Comparison of ENCODE assay signal across 3 worm cellular contexts in the genomic region with DNA sequence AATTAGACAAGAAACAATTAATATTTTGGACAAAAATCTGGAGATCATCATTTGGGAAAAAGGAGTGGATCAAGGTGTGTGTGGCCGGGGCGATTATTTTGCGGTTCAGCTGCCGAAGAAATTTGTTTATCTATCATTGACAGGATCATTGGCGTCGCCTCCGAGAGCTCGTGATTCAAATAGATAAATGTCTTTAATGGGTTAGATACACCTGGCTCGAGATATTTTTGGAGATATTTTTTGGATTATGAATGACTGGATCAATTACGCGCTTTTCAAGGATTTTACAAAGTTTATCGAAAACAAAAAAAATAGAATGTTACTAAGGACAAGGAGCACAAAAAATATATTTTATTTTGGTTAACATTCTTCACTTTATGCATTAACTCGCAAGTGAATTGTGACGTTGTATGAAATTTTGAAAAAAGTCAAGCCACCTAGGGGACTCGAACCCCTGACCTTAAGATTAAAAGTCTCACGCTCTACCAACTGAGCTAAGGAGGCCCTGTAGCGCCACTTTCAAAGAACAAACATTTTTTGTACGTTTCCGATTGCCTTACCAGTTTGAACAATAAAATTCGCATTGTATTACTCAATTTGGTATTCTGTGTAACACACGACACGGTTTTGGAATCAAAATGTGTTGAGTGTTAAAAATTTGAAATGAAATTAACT.
A peak's percentile ranks its signal among the peaks of the same experiment; 100 is the strongest.
TF ChIP-seq lines count a peak whose summit lies in the region.

A gene (minus strand): TSS at position 51 of the 675 bp plus-strand sequence.

TF ChIP-seq in whole organism, L1 larva, 84 proteins besides CTCF, POLR2A, EP300 and RAD21 (continued from another document):
- TF ChIP-seq ama-1 (optimal IDR thresholded peaks at IDR 0.05; lab: Kevin White, UChicago), result no peak
- no peak for TF ChIP-seq C04F5.9 (tag; optimal IDR thresholded peaks at IDR 0.05; lab: Kevin White, UChicago)
- no peak for TF ChIP-seq hpl-2 (GFP tag; optimal IDR thresholded peaks at IDR 0.05; lab: Kevin White, UChicago)
- no peak for TF ChIP-seq efl-3 (GFP tag; optimal IDR thresholded peaks at IDR 0.05; lab: Kevin White, UChicago)
- no peak for TF ChIP-seq fkh-10 (GFP tag; optimal IDR thresholded peaks at IDR 0.05; lab: Kevin White, UChicago)

TF ChIP-seq in whole organism, L4 larva, 104 proteins besides CTCF, POLR2A, EP300 and RAD21 (continued from another document):
- TF ChIP-seq nhr-41 (GFP tag; IDR thresholded peaks at IDR 0.05; lab: Robert Waterston, UW), result peak; percentile 61; the same call in 1 of the 2 replicates
- TF ChIP-seq ZK337.2 (GFP tag; IDR thresholded peaks at IDR 0.05; lab: Robert Waterston, UW), result no peak
- 0 out of 4 replicates have a peak, but pooled peaks of 1 of the 2 experiments have one; percentile 33 for TF ChIP-seq madf-5 (GFP tag; IDR thresholded peaks at IDR 0.05; lab: Robert Waterston, UW)
- TF ChIP-seq mes-2 (tag; optimal IDR thresholded peaks at IDR 0.05; lab: Kevin White, UChicago; ENCODE audit: poor library complexity, severe bottlenecking), result peak; percentile 67
- no peak for TF ChIP-seq tra-1 (GFP tag; IDR thresholded peaks at IDR 0.05; lab: Robert Waterston, UW)
- no peak for TF ChIP-seq hif-1 (tag; optimal IDR thresholded peaks at IDR 0.05; lab: Kevin White, UChicago)
- no peak for TF ChIP-seq skn-1 (tag; optimal IDR thresholded peaks at IDR 0.05; lab: Kevin White, UChicago)
- TF ChIP-seq dmd-8 (GFP tag; IDR thresholded peaks at IDR 0.05; lab: Robert Waterston, UW), result no peak
- peak; percentile 63 for TF ChIP-seq nhr-6 (tag; optimal IDR thresholded peaks at IDR 0.05; lab: Kevin White, UChicago)
- TF ChIP-seq hlh-11 (tag; optimal IDR thresholded peaks at IDR 0.05; lab: Kevin White, UChicago), result peak; percentile 14
- TF ChIP-seq F26F4.8 (GFP tag; conservative IDR thresholded peaks at IDR 0.05; lab: Robert Waterston, UW), result no peak
- peak; percentile 11 for TF ChIP-seq duxl-1 (tag; optimal IDR thresholded peaks at IDR 0.05; lab: Kevin White, UChicago; ENCODE audit: poor library complexity)
- TF ChIP-seq nhr-111 (GFP tag; optimal IDR thresholded peaks at IDR 0.05; lab: Kevin White, UChicago), result no peak
- TF ChIP-seq mdt-29 (GFP tag; IDR thresholded peaks at IDR 0.05; lab: Robert Waterston, UW), result no peak
- peak; percentile 10 for TF ChIP-seq zip-2 (tag; optimal IDR thresholded peaks at IDR 0.05; lab: Kevin White, UChicago)
- TF ChIP-seq unc-130 (GFP tag; optimal IDR thresholded peaks at IDR 0.05; lab: Kevin White, UChicago), result peak; percentile 29
- no peak for TF ChIP-seq F10B5.3 (tag; optimal IDR thresholded peaks at IDR 0.05; lab: Kevin White, UChicago)
- TF ChIP-seq dve-1 (tag; optimal IDR thresholded peaks at IDR 0.05; lab: Kevin White, UChicago; ENCODE audit: insufficient read depth), result peak; percentile 54
- no peak for TF ChIP-seq egl-27 (tag; optimal IDR thresholded peaks at IDR 0.05; lab: Kevin White, UChicago)
- TF ChIP-seq snpc-1.2 (GFP tag; IDR thresholded peaks at IDR 0.05; lab: Robert Waterston, UW), result peak; percentile 84
- no peak for TF ChIP-seq ama-1 (optimal IDR thresholded peaks at IDR 0.05; lab: Kevin White, UChicago)
- no peak for TF ChIP-seq ceh-44 (GFP tag; IDR thresholded peaks at IDR 0.05; lab: Robert Waterston, UW)
- TF ChIP-seq Y105C5A.15 (GFP tag; IDR thresholded peaks at IDR 0.05; lab: Robert Waterston, UW), result no peak
- TF ChIP-seq ceh-20 (GFP tag; IDR thresholded peaks at IDR 0.05; lab: Robert Waterston, UW), result no peak
- peak; percentile 68; the same call in 1 of the 2 replicates for TF ChIP-seq pha-4 (GFP tag; IDR thresholded peaks at IDR 0.05; lab: Robert Waterston, UW)
- TF ChIP-seq pha-4 (tag; optimal IDR thresholded peaks at IDR 0.05; lab: Kevin White, UChicago), result no peak
- TF ChIP-seq attf-4 (tag; optimal IDR thresholded peaks at IDR 0.05; lab: Kevin White, UChicago), result no peak

TF ChIP-seq in whole organism, young adult, 124 proteins besides CTCF, POLR2A, EP300 and RAD21 (continued from another document):
- peak; percentile 23 for TF ChIP-seq nhr-80 (tag; optimal IDR thresholded peaks at IDR 0.05; lab: Kevin White, UChicago)
- TF ChIP-seq F52B5.7 (tag; optimal IDR thresholded peaks at IDR 0.05; lab: Kevin White, UChicago), result no peak
- peak in 1 of 2 experiments; percentile 59 for TF ChIP-seq rec-8 (tag; optimal IDR thresholded peaks at IDR 0.05; lab: Kevin White, UChicago)
- peak; percentile 65 for TF ChIP-seq snpc-3.4 (tag; optimal IDR thresholded peaks at IDR 0.05; lab: Kevin White, UChicago)
- TF ChIP-seq ztf-18 (tag; optimal IDR thresholded peaks at IDR 0.05; lab: Kevin White, UChicago), result peak; percentile 43
- no peak for TF ChIP-seq sea-2 (GFP tag; IDR thresholded peaks at IDR 0.05; lab: Robert Waterston, UW)
- TF ChIP-seq lin-26 (GFP tag; IDR thresholded peaks at IDR 0.05; lab: Robert Waterston, UW), result peak; percentile 91
- no peak for TF ChIP-seq ztf-3 (GFP tag; optimal IDR thresholded peaks at IDR 0.05; lab: Kevin White, UChicago)
- TF ChIP-seq snpc-1.3 (tag; optimal IDR thresholded peaks at IDR 0.05; lab: Kevin White, UChicago; ENCODE audit: insufficient read depth), result peak; percentile 74
- TF ChIP-seq F39B2.1 (GFP tag; IDR thresholded peaks at IDR 0.05; lab: Robert Waterston, UW), result no peak
- TF ChIP-seq Y67H2A.10 (GFP tag; conservative IDR thresholded peaks at IDR 0.05; lab: Robert Waterston, UW), result no peak
- peak; percentile 57; the same call in 1 of the 2 replicates for TF ChIP-seq egl-44 (GFP tag; IDR thresholded peaks at IDR 0.05; lab: Robert Waterston, UW)
- no peak for TF ChIP-seq bed-1 (GFP tag; IDR thresholded peaks at IDR 0.05; lab: Robert Waterston, UW)
- 0 out of 2 replicates have a peak, but pooled peaks have one; percentile 23 for TF ChIP-seq ceh-40 (GFP tag; IDR thresholded peaks at IDR 0.05; lab: Robert Waterston, UW)
- no peak for TF ChIP-seq F33H1.4 (GFP tag; IDR thresholded peaks at IDR 0.05; lab: Robert Waterston, UW)
- TF ChIP-seq B0261.1 (tag; optimal IDR thresholded peaks at IDR 0.05; lab: Kevin White, UChicago), result peak; percentile 80
- 0 out of 2 replicates have a peak, but pooled peaks have one; percentile 50 for TF ChIP-seq Y56A3A.18 (GFP tag; IDR thresholded peaks at IDR 0.05; lab: Robert Waterston, UW)
- no peak for TF ChIP-seq F22D6.2 (tag; optimal IDR thresholded peaks at IDR 0.05; lab: Kevin White, UChicago)
- no peak for TF ChIP-seq ztf-28 (GFP tag; IDR thresholded peaks at IDR 0.05; lab: Robert Waterston, UW)
- no peak for TF ChIP-seq chd-7 (tag; optimal IDR thresholded peaks at IDR 0.05; lab: Kevin White, UChicago)
- 0 out of 2 replicates have a peak, but pooled peaks have one; percentile 7 for TF ChIP-seq mcd-1 (GFP tag; IDR thresholded peaks at IDR 0.05; lab: Robert Waterston, UW)
- peak; percentile 46 for TF ChIP-seq nhr-90 (tag; optimal IDR thresholded peaks at IDR 0.05; lab: Kevin White, UChicago)
- peak; percentile 66 for TF ChIP-seq rpc-1 (optimal IDR thresholded peaks at IDR 0.05; lab: Kevin White, UChicago)
- peak; percentile 90 for TF ChIP-seq rpc-1 (tag; optimal IDR thresholded peaks at IDR 0.05; lab: Kevin White, UChicago)
- TF ChIP-seq sptf-2 (GFP tag; optimal IDR thresholded peaks at IDR 0.05; lab: Kevin White, UChicago), result peak; percentile 37
- no peak for TF ChIP-seq B0019.2 (GFP tag; conservative IDR thresholded peaks at IDR 0.05; lab: Robert Waterston, UW)
- no peak for TF ChIP-seq tlf-1 (GFP tag; optimal IDR thresholded peaks at IDR 0.05; lab: Kevin White, UChicago)
- no peak for TF ChIP-seq somi-1 (GFP tag; optimal IDR thresholded peaks at IDR 0.05; lab: Kevin White, UChicago)
- TF ChIP-seq lag-1 (GFP tag; IDR thresholded peaks at IDR 0.05; lab: Robert Waterston, UW), result no peak
- peak; percentile 66 for TF ChIP-seq lsy-27 (tag; optimal IDR thresholded peaks at IDR 0.05; lab: Kevin White, UChicago; ENCODE audit: borderline replicate concordance, insufficient read depth)
- no peak for TF ChIP-seq repo-1 (tag; optimal IDR thresholded peaks at IDR 0.05; lab: Kevin White, UChicago)
- TF ChIP-seq ceh-91 (GFP tag; IDR thresholded peaks at IDR 0.05; lab: Robert Waterston, UW), result no peak
- TF ChIP-seq ztf-22 (GFP tag; optimal IDR thresholded peaks at IDR 0.05; lab: Kevin White, UChicago), result no peak
- TF ChIP-seq ceh-100 (GFP tag; IDR thresholded peaks at IDR 0.05; lab: Robert Waterston, UW), result no peak
- no peak for TF ChIP-seq hsf-1 (GFP tag; IDR thresholded peaks at IDR 0.05; lab: Robert Waterston, UW)
- TF ChIP-seq ama-1 (optimal IDR thresholded peaks at IDR 0.05; lab: Kevin White, UChicago), result no peak
- peak in 1 of 2 experiments; percentile 58 for TF ChIP-seq ama-1 (GFP tag; optimal IDR thresholded peaks at IDR 0.05; lab: Kevin White, UChicago)
- TF ChIP-seq die-1 (tag; optimal IDR thresholded peaks at IDR 0.05; lab: Kevin White, UChicago), result peak; percentile 55
- no peak for TF ChIP-seq F49E8.2 (tag; optimal IDR thresholded peaks at IDR 0.05; lab: Kevin White, UChicago; ENCODE audit: insufficient read depth)
- TF ChIP-seq attf-5 (GFP tag; optimal IDR thresholded peaks at IDR 0.05; lab: Kevin White, UChicago), result peak; percentile 28
- TF ChIP-seq mxl-1 (tag; optimal IDR thresholded peaks at IDR 0.05; lab: Kevin White, UChicago), result peak; percentile 76
- TF ChIP-seq ZK185.1 (tag; optimal IDR thresholded peaks at IDR 0.05; lab: Kevin White, UChicago; ENCODE audit: poor library complexity, severe bottlenecking), result peak; percentile 37
- TF ChIP-seq fkh-3 (tag; optimal IDR thresholded peaks at IDR 0.05; lab: Kevin White, UChicago), result no peak
- no peak for TF ChIP-seq aptf-2 (GFP tag; conservative IDR thresholded peaks at IDR 0.05; lab: Robert Waterston, UW)
- TF ChIP-seq tbp1 (GFP tag; optimal IDR thresholded peaks at IDR 0.05; lab: Kevin White, UChicago), result peak; percentile 91
- TF ChIP-seq hrde-1 (tag; optimal IDR thresholded peaks at IDR 0.05; lab: Kevin White, UChicago; ENCODE audit: borderline replicate concordance), result no peak
- no peak for TF ChIP-seq F37B4.10 (GFP tag; IDR thresholded peaks at IDR 0.05; lab: Robert Waterston, UW)
- TF ChIP-seq hlh-12 (tag; optimal IDR thresholded peaks at IDR 0.05; lab: Kevin White, UChicago), result no peak
